Fruit fly (Drosophila melanogaster) whole organism, prepupa: ENCODE results near the gene TbCMF46.

Source experiments
- CG10631 ChIP-seq: fragments of 200-800 bp; sonication (Bioruptor generic); optimal IDR thresholded peaks from 2 replicates; lab custom pipeline; 2016; ENCODE audit warnings: missing biosample characterization, missing genetic modification characterization
- CG10669 ChIP-seq: fragments of 200-800 bp; sonication (Bioruptor generic); optimal IDR thresholded peaks from 3 replicates; lab custom pipeline; 2018; ENCODE audit warnings: missing biosample characterization, mild to moderate bottlenecking, missing genetic modification characterization, moderate library complexity
- CG11294 ChIP-seq: fragments of 200-800 bp; sonication (Bioruptor generic); IDR thresholded peaks from 2 replicates; pipeline ENCODE4 v1.3.6; 2022; ENCODE audit warnings: missing biosample characterization, missing genetic modification characterization
- CG11762 ChIP-seq: fragments of 200-800 bp; sonication (Bioruptor generic); optimal IDR thresholded peaks from 3 replicates; lab custom pipeline; 2016; ENCODE audit warnings: missing biosample characterization, missing genetic modification characterization; ENCODE audit not compliant: insufficient read depth
- CG11902 ChIP-seq: fragments of 200-800 bp; sonication (Bioruptor generic); optimal IDR thresholded peaks from 3 replicates; lab custom pipeline; 2016; ENCODE audit warnings: missing biosample characterization, missing genetic modification characterization
- CG15336 ChIP-seq: fragments of 200-800 bp; sonication (Bioruptor generic); IDR thresholded peaks from 2 replicates; pipeline ENCODE4 v1.3.6; 2022; ENCODE audit warnings: missing biosample characterization, missing genetic modification characterization
- CG1621 ChIP-seq: fragments of 200-800 bp; sonication (Bioruptor generic); optimal IDR thresholded peaks from 3 replicates; lab custom pipeline; 2018; ENCODE audit warnings: missing biosample characterization, mild to moderate bottlenecking, missing genetic modification characterization
- CG16779 ChIP-seq: fragments of 200-800 bp; sonication (Bioruptor generic); optimal IDR thresholded peaks from 3 replicates; lab custom pipeline; 2017; ENCODE audit warnings: missing biosample characterization, mild to moderate bottlenecking, missing genetic modification characterization
- CG34406 ChIP-seq: fragments of 200-800 bp; sonication (Bioruptor generic); optimal IDR thresholded peaks from 3 replicates; lab custom pipeline; 2016; ENCODE audit warnings: missing biosample characterization, missing genetic modification characterization
- CG3919 ChIP-seq: fragments of 200-800 bp; sonication (Bioruptor generic); optimal IDR thresholded peaks from 3 replicates; lab custom pipeline; 2016; ENCODE audit warnings: missing biosample characterization, missing genetic modification characterization
- CG4318 ChIP-seq: fragments of 200-800 bp; sonication (Bioruptor generic); optimal IDR thresholded peaks from 3 replicates; lab custom pipeline; 2017; ENCODE audit warnings: missing biosample characterization, mild to moderate bottlenecking, missing genetic modification characterization
- CG6163 ChIP-seq: fragments of 200-800 bp; sonication (Bioruptor generic); IDR thresholded peaks from 3 replicates; pipeline ENCODE4 v1.3.6; 2022; ENCODE audit warnings: missing biosample characterization, missing genetic modification characterization
- CG6276 ChIP-seq: fragments of 200-800 bp; sonication (Bioruptor generic); optimal IDR thresholded peaks from 2 replicates; lab custom pipeline; 2017; ENCODE audit warnings: missing biosample characterization, mild to moderate bottlenecking, missing genetic modification characterization
- CG6808 ChIP-seq: fragments of 200-800 bp; sonication (Bioruptor generic); optimal IDR thresholded peaks from 3 replicates; lab custom pipeline; 2017; ENCODE audit warnings: missing biosample characterization, missing genetic modification characterization, mild to moderate bottlenecking, moderate library complexity, missing genetic modification reagents
- CG6854 ChIP-seq: fragments of 200-800 bp; sonication (Bioruptor generic); optimal IDR thresholded peaks from 2 replicates; lab custom pipeline; 2017; ENCODE audit warnings: missing biosample characterization, mild to moderate bottlenecking, missing genetic modification characterization
- CG8119 ChIP-seq: fragments of 200-800 bp; sonication (Bioruptor generic); IDR thresholded peaks from 3 replicates; pipeline ENCODE4 v1.3.6; 2022; ENCODE audit warnings: missing biosample characterization, missing genetic modification characterization
- CG8319 ChIP-seq: fragments of 200-800 bp; sonication (Bioruptor generic); optimal IDR thresholded peaks from 3 replicates; lab custom pipeline; 2016; ENCODE audit warnings: missing biosample characterization, missing genetic modification characterization
- Eip78C ChIP-seq: fragments of 200-800 bp; sonication (Bioruptor generic); peaks from one replicate; lab custom pipeline; 2016; ENCODE audit warnings: missing biosample characterization, missing genetic modification characterization
- Ets21C ChIP-seq: fragments of 200-800 bp; sonication (Bioruptor generic); optimal IDR thresholded peaks from 3 replicates; lab custom pipeline; 2016; ENCODE audit warnings: missing biosample characterization, missing genetic modification characterization
- Ets96B ChIP-seq: fragments of 200-800 bp; optimal IDR thresholded peaks from 2 replicates; lab custom pipeline; 2019; ENCODE audit warnings: missing biosample characterization, mild to moderate bottlenecking, missing genetic modification characterization, moderate library complexity
- Gug ChIP-seq: fragments of 200-800 bp; sonication (Bioruptor generic); IDR thresholded peaks from 2 replicates; pipeline ENCODE4 v1.3.6; 2022; ENCODE audit warnings: missing biosample characterization, missing genetic modification characterization
- Hr38 ChIP-seq: sonication (Bioruptor generic); optimal IDR thresholded peaks from 2 replicates; lab custom pipeline; 2016; ENCODE audit warnings: missing biosample characterization, missing genetic modification characterization
- Hr39 ChIP-seq: fragments of 200-800 bp; sonication (Bioruptor generic); optimal IDR thresholded peaks from 2 replicates; lab custom pipeline; 2016; ENCODE audit warnings: missing biosample characterization, missing genetic modification characterization
- Hr4 ChIP-seq: fragments of 200-800 bp; sonication (Bioruptor generic); optimal IDR thresholded peaks from 3 replicates; lab custom pipeline; 2016; ENCODE audit warnings: missing biosample characterization, missing genetic modification characterization
- Met ChIP-seq: fragments of 200-800 bp; sonication (Bioruptor generic); optimal IDR thresholded peaks from 3 replicates; lab custom pipeline; 2016; ENCODE audit warnings: missing biosample characterization, missing genetic modification characterization
- OdsH ChIP-seq: fragments of 200-800 bp; sonication (Bioruptor generic); optimal IDR thresholded peaks from 3 replicates; lab custom pipeline; 2016; ENCODE audit warnings: missing biosample characterization, missing genetic modification characterization
- Sox102F ChIP-seq: fragments of 200-800 bp; sonication (Bioruptor generic); optimal IDR thresholded peaks from 2 replicates; lab custom pipeline; 2016; ENCODE audit warnings: missing biosample characterization, mild to moderate bottlenecking, missing genetic modification characterization
- Sox14 ChIP-seq: fragments of 200-800 bp; sonication (Bioruptor generic); optimal IDR thresholded peaks from 3 replicates; lab custom pipeline; 2016; ENCODE audit warnings: missing biosample characterization, missing genetic modification characterization
- Sox15 ChIP-seq: fragments of 200-800 bp; sonication (Bioruptor generic); optimal IDR thresholded peaks from 3 replicates; lab custom pipeline; 2016; ENCODE audit warnings: missing biosample characterization, missing genetic modification characterization
- acj6 ChIP-seq: fragments of 200-800 bp; sonication (Bioruptor generic); optimal IDR thresholded peaks from 3 replicates; lab custom pipeline; 2016; ENCODE audit warnings: missing biosample characterization, missing genetic modification characterization
- cyc ChIP-seq: fragments of 200-800 bp; sonication (Bioruptor generic); optimal IDR thresholded peaks from 3 replicates; lab custom pipeline; 2016; ENCODE audit warnings: missing biosample characterization, missing genetic modification characterization
- dac ChIP-seq: fragments of 200-800 bp; sonication (Bioruptor generic); optimal IDR thresholded peaks from 2 replicates; lab custom pipeline; 2017; ENCODE audit warnings: missing biosample characterization, mild to moderate bottlenecking, missing genetic modification characterization
- dsx ChIP-seq: fragments of 200-800 bp; optimal IDR thresholded peaks from 3 replicates; lab custom pipeline; 2019; ENCODE audit warnings: missing biosample characterization, mild to moderate bottlenecking, missing genetic modification characterization, moderate library complexity; ENCODE audit not compliant: poor library complexity, severe bottlenecking
- eg ChIP-seq: fragments of 200-800 bp; sonication (Bioruptor generic); IDR thresholded peaks from 3 replicates; pipeline ENCODE4 v1.3.6; 2022; ENCODE audit warnings: missing biosample characterization, missing genetic modification characterization
- fd59A ChIP-seq: fragments of 200-800 bp; sonication (Bioruptor generic); optimal IDR thresholded peaks from 2 replicates; lab custom pipeline; 2017; ENCODE audit warnings: missing biosample characterization, mild to moderate bottlenecking, missing genetic modification characterization, missing genetic modification reagents
- fd85E ChIP-seq: fragments of 200-800 bp; sonication (Bioruptor generic); optimal IDR thresholded peaks from 3 replicates; lab custom pipeline; 2016; ENCODE audit warnings: missing biosample characterization, missing genetic modification characterization
- fkh ChIP-seq: fragments of 200-800 bp; sonication (Bioruptor generic); optimal IDR thresholded peaks from 3 replicates; lab custom pipeline; 2017; ENCODE audit warnings: missing biosample characterization, mild to moderate bottlenecking, missing genetic modification characterization, moderate library complexity
- lz ChIP-seq: fragments of 200-800 bp; sonication (Bioruptor generic); optimal IDR thresholded peaks from 3 replicates; lab custom pipeline; 2016; ENCODE audit warnings: missing biosample characterization, missing genetic modification characterization
- pdm3 ChIP-seq: fragments of 200-800 bp; sonication (Bioruptor generic); optimal IDR thresholded peaks from 3 replicates; lab custom pipeline; 2016; ENCODE audit warnings: missing biosample characterization, missing genetic modification characterization
- salr ChIP-seq, 2 experiments: fragments of 200-800 bp; sonication (Bioruptor generic); optimal IDR thresholded peaks; 3 replicates each; lab custom pipeline; 2016 to 2018; ENCODE audit warnings: missing biosample characterization in 2 of 2, missing genetic modification characterization in 2 of 2, mild to moderate bottlenecking in 1 of 2
- spab ChIP-seq: fragments of 200-800 bp; sonication (Bioruptor generic); optimal IDR thresholded peaks from 2 replicates; lab custom pipeline; 2017; ENCODE audit warnings: missing biosample characterization, mild to moderate bottlenecking, missing genetic modification characterization, missing genetic modification reagents
- ss ChIP-seq, 2 experiments: fragments of 200-800 bp; sonication (Bioruptor generic); optimal IDR thresholded peaks; 2 replicates in 1 of 2; 3 replicates in 1 of 2; lab custom pipeline; 2017 to 2018; ENCODE audit warnings: mild to moderate bottlenecking in 2 of 2, missing biosample characterization in 2 of 2, missing genetic modification characterization in 2 of 2, moderate library complexity in 1 of 2
- svp ChIP-seq: fragments of 200-800 bp; sonication (Bioruptor generic); peaks from one replicate; lab custom pipeline; 2016; ENCODE audit warnings: missing biosample characterization, missing genetic modification characterization
- topi ChIP-seq: fragments of 200-800 bp; sonication (Bioruptor generic); optimal IDR thresholded peaks from 3 replicates; lab custom pipeline; 2016; ENCODE audit warnings: missing biosample characterization, missing genetic modification characterization
- vri ChIP-seq: fragments of 200-800 bp; sonication (Bioruptor generic); optimal IDR thresholded peaks from 3 replicates; lab custom pipeline; 2016; ENCODE audit warnings: missing biosample characterization, mild to moderate bottlenecking, missing genetic modification characterization

The TbCMF46 gene

dm6 chr2L:9956993-9957652, 32.5 kb upstream of the TbCMF46 start, which contains the start of the genes CG4658 and CG5846 (continued):
- peak; percentile 92 for TF ChIP-seq topi (GFP tag; lab: Kevin White, UChicago)
- peak; percentile 88 for TF ChIP-seq vri
- TF ChIP-seq Hr39 (GFP tag; lab: Kevin White, UChicago), result peak; percentile 90
- TF ChIP-seq pdm3 (GFP tag; lab: Kevin White, UChicago), result peak; percentile 95
- peak; percentile 90 for TF ChIP-seq CG10669
- TF ChIP-seq Met (GFP tag; lab: Kevin White, UChicago), result peak; percentile 96
- peak; percentile 93 for TF ChIP-seq CG10631 (GFP tag; lab: Kevin White, UChicago)
- no peak for TF ChIP-seq spab (GFP tag; lab: Kevin White, UChicago)
- TF ChIP-seq CG8319 (GFP tag; lab: Kevin White, UChicago), result peak; percentile 79
- peak; percentile 95 for TF ChIP-seq svp (GFP tag; lab: Kevin White, UChicago)
- peak; percentile 98 for TF ChIP-seq Eip78C (GFP tag; lab: Kevin White, UChicago)
- peak; percentile 67 for TF ChIP-seq fd85E (GFP tag; lab: Kevin White, UChicago)
- TF ChIP-seq CG1621 (tag; lab: Kevin White, UChicago), result peak; percentile 82
- peak; percentile 50 for TF ChIP-seq dac
- peak; percentile 90 for TF ChIP-seq Sox102F
- TF ChIP-seq Gug, result peak; percentile 93
- peak; percentile 92 for TF ChIP-seq CG6163
- peak; percentile 93 for TF ChIP-seq lz
- TF ChIP-seq CG11762 (GFP tag; lab: Kevin White, UChicago), result peak; percentile 90
- peak; percentile 86 for TF ChIP-seq Sox15
- peak; percentile 95 for TF ChIP-seq CG8119
- TF ChIP-seq CG34406 (GFP tag; lab: Kevin White, UChicago), result peak; percentile 95
- TF ChIP-seq, all 60 proteins: peak for 53

DNA sequence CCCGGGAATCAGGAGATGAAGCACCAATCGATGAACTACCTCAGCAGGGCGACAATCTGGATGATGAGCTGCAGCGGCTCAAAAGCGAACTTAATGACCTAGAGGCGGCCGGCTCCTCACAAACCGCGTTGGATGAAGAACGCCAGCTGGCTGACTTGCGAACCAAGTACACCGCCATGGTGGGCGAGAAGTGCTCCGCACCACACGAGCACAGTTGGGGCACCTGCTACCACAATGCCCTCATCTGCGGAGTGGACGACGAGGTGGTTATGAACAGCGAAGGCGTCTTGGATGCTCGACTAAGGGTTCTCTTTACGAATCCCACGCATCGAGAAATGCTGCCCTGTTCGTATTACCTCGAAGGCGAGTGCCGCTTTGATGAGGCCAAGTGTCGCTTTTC, 30.0 kb upstream of the TbCMF46 start:
- TF ChIP-seq Sox14 (GFP tag; lab: Kevin White, UChicago) (no peak), CG6854 (GFP tag; lab: Kevin White, UChicago) (no peak), CG11902 (GFP tag; lab: Kevin White, UChicago) (no peak), CG11762 (GFP tag; lab: Kevin White, UChicago) (no peak), eg (no peak)

dm6 chr2L:9954119-9954518, 29.5 kb upstream of the TbCMF46 start, which contains the start of the genes CG13126 and CG4709:
TSS of gene CG13126 (minus strand) at chr2L:9954181.
TSS of gene CG4709 (plus strand) at chr2L:9954325.
- no peak for TF ChIP-seq Hr38 (GFP tag; lab: Kevin White, UChicago)
- peak; percentile 64 for TF ChIP-seq Hr39 (GFP tag; lab: Kevin White, UChicago)
- TF ChIP-seq OdsH (GFP tag; lab: Kevin White, UChicago), result peak; percentile 89
- TF ChIP-seq dsx, result peak; percentile 96
- TF ChIP-seq CG16779 (tag; lab: Kevin White, UChicago), result peak; percentile 80
- peak; percentile 94 for TF ChIP-seq CG3919
- TF ChIP-seq CG11294, result peak; percentile 82
- peak; percentile 96 for TF ChIP-seq Eip78C (GFP tag; lab: Kevin White, UChicago)
- TF ChIP-seq svp (GFP tag; lab: Kevin White, UChicago), result peak; percentile 92
- peak; percentile 88 for TF ChIP-seq CG6276
- TF ChIP-seq spab (GFP tag; lab: Kevin White, UChicago), result peak; percentile 85
- peak; percentile 93 for TF ChIP-seq acj6 (GFP tag; lab: Kevin White, UChicago)
- TF ChIP-seq CG11762 (GFP tag; lab: Kevin White, UChicago), result peak; percentile 86
- TF ChIP-seq lz, result peak; percentile 74
- TF ChIP-seq CG6163, result peak; percentile 90
- TF ChIP-seq eg, result peak; percentile 94
- TF ChIP-seq Met (GFP tag; lab: Kevin White, UChicago), result peak; percentile 83
- TF ChIP-seq Sox15, result peak; percentile 59
- peak; percentile 86 to 89 for TF ChIP-seq ss (GFP tag; optimal IDR thresholded peaks at IDR 0.05; lab: Kevin White, UChicago)
- peak; percentile 64 for TF ChIP-seq Ets21C
- TF ChIP-seq salr (GFP tag; optimal IDR thresholded peaks at IDR 0.05; lab: Kevin White, UChicago), result peak; percentile 61 to 75
- TF ChIP-seq vri, result peak; percentile 87
- TF ChIP-seq CG10669, result peak; percentile 90
- TF ChIP-seq fd59A (GFP tag; lab: Kevin White, UChicago), result peak; percentile 59
- peak; percentile 86 for TF ChIP-seq cyc (GFP tag; lab: Kevin White, UChicago)
- peak; percentile 67 for TF ChIP-seq fkh
- TF ChIP-seq pdm3 (GFP tag; lab: Kevin White, UChicago), result peak; percentile 83
- peak; percentile 87 for TF ChIP-seq CG6808 (GFP tag; lab: Kevin White, UChicago)
- TF ChIP-seq Ets96B (tag; lab: Kevin White, UChicago), result peak; percentile 95
- peak; percentile 93 for TF ChIP-seq CG10631 (GFP tag; lab: Kevin White, UChicago)
- TF ChIP-seq CG15336 (GFP tag; lab: Robert Waterston, UW), result peak; percentile 94
- no peak for TF ChIP-seq CG4318
- peak; percentile 65 for TF ChIP-seq dac
- peak; percentile 81 for TF ChIP-seq Hr4 (GFP tag; lab: Kevin White, UChicago)
